Worm (Caenorhabditis elegans): Measurements from ENCODE around the gene fbxb-114.

The fbxb-114 gene

ce11 chrX:16929560-16930332 lies 8.1 kb downstream of the fbxb-114 start (continued):
- peak; percentile 81 for TF ChIP-seq pha-4 (tag; optimal IDR thresholded peaks at IDR 0.05)
- TF ChIP-seq B0019.2 (GFP tag; conservative IDR thresholded peaks at IDR 0.05) = no peak
- peak; percentile 76 for TF ChIP-seq tbp1 (GFP tag; optimal IDR thresholded peaks at IDR 0.05)
- TF ChIP-seq lin-40 (tag; optimal IDR thresholded peaks at IDR 0.05) = peak; percentile 98
- no peak for TF ChIP-seq F55B11.4 (tag; optimal IDR thresholded peaks at IDR 0.05; ENCODE audit: borderline replicate concordance, insufficient read depth)
- TF ChIP-seq nfya-1 (tag; optimal IDR thresholded peaks at IDR 0.05; ENCODE audit: borderline replicate concordance, insufficient read depth) = no peak
- TF ChIP-seq sdz-38 (tag; optimal IDR thresholded peaks at IDR 0.05) = no peak
- TF ChIP-seq hlh-12 (tag; optimal IDR thresholded peaks at IDR 0.05) = peak; percentile 3
- no peak for TF ChIP-seq Y53F4B.3 (GFP tag; IDR thresholded peaks at IDR 0.05)
- TF ChIP-seq F22D6.2 (tag; optimal IDR thresholded peaks at IDR 0.05) = peak; percentile 88
- peak; percentile 66 for TF ChIP-seq nhr-27 (tag; optimal IDR thresholded peaks at IDR 0.05)
- TF ChIP-seq hrde-1 (tag; optimal IDR thresholded peaks at IDR 0.05; ENCODE audit: borderline replicate concordance) = no peak
- peak; percentile 32 for TF ChIP-seq ets-4 (GFP tag; optimal IDR thresholded peaks at IDR 0.05)
- TF ChIP-seq B0336.3 (GFP tag; IDR thresholded peaks at IDR 0.05) = peak; percentile 93
- peak; percentile 97 for TF ChIP-seq Y67H2A.10 (GFP tag; conservative IDR thresholded peaks at IDR 0.05)
- TF ChIP-seq lin-26 (GFP tag; IDR thresholded peaks at IDR 0.05) = no peak; the same call in none of the 2 replicates
- TF ChIP-seq mel-28 (tag; optimal IDR thresholded peaks at IDR 0.05; ENCODE audit: borderline replicate concordance) = peak; percentile 87
- TF ChIP-seq chd-7 (tag; optimal IDR thresholded peaks at IDR 0.05) = peak; percentile 99
- no peak for TF ChIP-seq ztf-25 (GFP tag; IDR thresholded peaks at IDR 0.05)
- peak; percentile 66 for TF ChIP-seq nhr-179 (tag; optimal IDR thresholded peaks at IDR 0.05)
- 0 out of 2 replicates have a peak, but pooled peaks have one; percentile 26 for TF ChIP-seq attf-3 (GFP tag; conservative IDR thresholded peaks at IDR 0.05)
- TF ChIP-seq madf-3 (GFP tag; IDR thresholded peaks at IDR 0.05) = peak; percentile 97
- peak; percentile 66 for TF ChIP-seq snpc-4 (GFP tag; optimal IDR thresholded peaks at IDR 0.05)
- peak; percentile 53 to 81 (median 66) for TF ChIP-seq snpc-4 (tag; optimal IDR thresholded peaks at IDR 0.05)
- no peak for TF ChIP-seq bed-2 (GFP tag; IDR thresholded peaks at IDR 0.05)
- peak; percentile 27 for TF ChIP-seq akir-1 (GFP tag; optimal IDR thresholded peaks at IDR 0.05)
- peak; percentile 97 for TF ChIP-seq ceh-27 (GFP tag; optimal IDR thresholded peaks at IDR 0.05)
- TF ChIP-seq attf-6 (GFP tag; IDR thresholded peaks at IDR 0.05) = no peak
- TF ChIP-seq ekl-4 (GFP tag; IDR thresholded peaks at IDR 0.05) = peak; percentile 97
- peak; percentile 41; the same call in 1 of the 2 replicates for TF ChIP-seq F33H1.4 (GFP tag; IDR thresholded peaks at IDR 0.05)
- no peak for TF ChIP-seq nhr-120 (GFP tag; IDR thresholded peaks at IDR 0.05)
- TF ChIP-seq ztf-3 (GFP tag; optimal IDR thresholded peaks at IDR 0.05) = peak; percentile 83
- TF ChIP-seq Y56A3A.18 (GFP tag; IDR thresholded peaks at IDR 0.05) = peak; percentile 30
- no peak for TF ChIP-seq F49E8.2 (tag; optimal IDR thresholded peaks at IDR 0.05; ENCODE audit: insufficient read depth)
- peak; percentile 68 for TF ChIP-seq dpff-1 (tag; optimal IDR thresholded peaks at IDR 0.05)
- peak; percentile 95; the same call in 1 of the 2 replicates for TF ChIP-seq C06A6.2 (GFP tag; conservative IDR thresholded peaks at IDR 0.05)
- peak; percentile 89 for TF ChIP-seq Y95B8A.8 (GFP tag; IDR thresholded peaks at IDR 0.05)

DNA sequence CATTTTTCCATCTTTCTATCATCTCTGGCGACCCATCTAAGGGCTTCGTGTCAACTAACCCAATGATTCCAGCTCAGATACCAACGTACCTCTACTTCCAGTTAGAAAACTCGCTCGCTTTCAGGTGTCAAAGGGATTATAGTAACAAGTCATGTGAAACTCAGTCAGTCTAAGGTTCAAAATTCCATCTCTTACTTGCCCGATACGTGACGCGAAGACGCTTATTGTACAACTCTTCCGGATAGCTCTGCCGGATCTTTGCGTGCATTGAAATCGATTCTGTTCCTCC lies 8.6 kb downstream of the fbxb-114 start:
- TF ChIP-seq egrh-3 (GFP tag; IDR thresholded peaks at IDR 0.05) = no peak
- TF ChIP-seq attf-5 (GFP tag; optimal IDR thresholded peaks at IDR 0.05) = no peak
- no peak for TF ChIP-seq fkh-3 (tag; optimal IDR thresholded peaks at IDR 0.05)
- TF ChIP-seq nhr-27 (tag; optimal IDR thresholded peaks at IDR 0.05) = no peak
- TF ChIP-seq ceh-40 (GFP tag; IDR thresholded peaks at IDR 0.05) = no peak
- TF ChIP-seq ceh-58 (GFP tag; IDR thresholded peaks at IDR 0.05) = no peak
- peak; percentile 97 for TF ChIP-seq ama-1 (optimal IDR thresholded peaks at IDR 0.05)
- TF ChIP-seq ama-1 (GFP tag; optimal IDR thresholded peaks at IDR 0.05) = no peak
- no peak for TF ChIP-seq mxl-1 (tag; optimal IDR thresholded peaks at IDR 0.05)
- 0 out of 2 replicates have a peak, but pooled peaks have one; percentile 18 for TF ChIP-seq cebp-2 (GFP tag; IDR thresholded peaks at IDR 0.05)
- no peak for TF ChIP-seq madf-6 (GFP tag; IDR thresholded peaks at IDR 0.05)
- TF ChIP-seq T26A5.8 (tag; optimal IDR thresholded peaks at IDR 0.05) = no peak
- no peak for TF ChIP-seq nhr-80 (tag; optimal IDR thresholded peaks at IDR 0.05)
- no peak for TF ChIP-seq ztf-25 (GFP tag; IDR thresholded peaks at IDR 0.05)
- no peak for TF ChIP-seq snpc-4 (GFP tag; optimal IDR thresholded peaks at IDR 0.05)
- TF ChIP-seq snpc-4 (tag; optimal IDR thresholded peaks at IDR 0.05) = no peak
- TF ChIP-seq ceh-27 (GFP tag; optimal IDR thresholded peaks at IDR 0.05) = no peak
- TF ChIP-seq ztf-28 (GFP tag; IDR thresholded peaks at IDR 0.05) = no peak

Measured in whole organism, young adult.